Fruit fly (Drosophila melanogaster): ENCODE results near the gene CG12268.

- TF ChIP-seq pzg (GFP tag; optimal IDR thresholded peaks at IDR 0.05) (no peak), Oaz (GFP tag; IDR thresholded peaks at IDR 0.05) (no peak), CG6175 (GFP tag; IDR thresholded peaks at IDR 0.05) (no peak), psq (GFP tag; optimal IDR thresholded peaks at IDR 0.05) (no peak), CTCF (GFP tag; optimal IDR thresholded peaks at IDR 0.05) (no peak), CG10267 (tag; optimal IDR thresholded peaks at IDR 0.05) (no peak), Hr3 (GFP tag; optimal IDR thresholded peaks at IDR 0.05) (no peak), gce (GFP tag; IDR thresholded peaks at IDR 0.05) (no peak), mam (GFP tag; optimal IDR thresholded peaks at IDR 0.05) (no peak), mirr (GFP tag; optimal IDR thresholded peaks at IDR 0.05) (no peak), pfk (GFP tag; optimal IDR thresholded peaks at IDR 0.05) (no peak)
Observed at dm6 chr3R:23942550-23942949, 5.7 kb downstream of the CG12268 start.

Measured in whole organism, embryonic.